Worm (Caenorhabditis elegans): ENCODE data around the gene grl-20.

- TF ChIP-seq him-1 (tag; optimal IDR thresholded peaks at IDR 0.05): no peak
- TF ChIP-seq W03F9.2 (tag; optimal IDR thresholded peaks at IDR 0.05): no peak
These were observed 13.7 kb upstream of the grl-20 start for ce11 chrIV:2142320-2142719.
